Worm (Caenorhabditis elegans) whole organism, late embryonic: ENCODE data around the gene irld-23.

Experiments used
- F13H6.1 ChIP-seq: sonication (generic microtip); optimal IDR thresholded peaks from 2 replicates; lab custom pipeline; 2016; ENCODE audit warnings: missing genetic modification characterization, missing compliant biosample characterization
- K02D7.2 ChIP-seq: sonication (generic microtip); optimal IDR thresholded peaks from 2 replicates; lab custom pipeline; 2017; ENCODE audit warnings: mild to moderate bottlenecking, missing genetic modification characterization, missing compliant biosample characterization
- T23F11.4 ChIP-seq: fragments of 200-800 bp; sonication (Bioruptor generic); optimal IDR thresholded peaks from 2 replicates; lab custom pipeline; 2018; ENCODE audit warnings: mild to moderate bottlenecking, missing genetic modification characterization, missing compliant biosample characterization
- ahr-1 ChIP-seq: sonication (generic microtip); optimal IDR thresholded peaks from 2 replicates; lab custom pipeline; 2016; ENCODE audit warnings: missing genetic modification characterization, missing compliant biosample characterization
- ama-1 ChIP-seq: fragments of 150-350 bp; optimal IDR thresholded peaks from 2 replicates; lab custom pipeline; 2014
- ceh-18 ChIP-seq: sonication (generic microtip); optimal IDR thresholded peaks from 2 replicates; lab custom pipeline; 2016; ENCODE audit warnings: missing genetic modification characterization, missing compliant biosample characterization
- ceh-2 ChIP-seq: sonication (generic microtip); optimal IDR thresholded peaks from 2 replicates; lab custom pipeline; 2016; ENCODE audit warnings: missing genotype, missing genetic modification characterization, missing compliant biosample characterization
- ceh-22 ChIP-seq: sonication (generic microtip); optimal IDR thresholded peaks from 2 replicates; lab custom pipeline; 2017; ENCODE audit warnings: missing biosample characterization, missing genetic modification characterization
- ceh-24 ChIP-seq: sonication (generic microtip); optimal IDR thresholded peaks from 2 replicates; lab custom pipeline; 2016; ENCODE audit warnings: mild to moderate bottlenecking, missing genetic modification characterization, missing compliant biosample characterization
- ceh-30 ChIP-seq: fragments of 150-350 bp; optimal IDR thresholded peaks from 2 replicates; lab custom pipeline; 2014; ENCODE audit warnings: missing biosample characterization, missing genetic modification characterization
- ceh-31 ChIP-seq: sonication (generic microtip); optimal IDR thresholded peaks from 2 replicates; lab custom pipeline; 2016; ENCODE audit warnings: missing genetic modification characterization, missing compliant biosample characterization
- ceh-34 ChIP-seq: sonication (generic microtip); optimal IDR thresholded peaks from 2 replicates; lab custom pipeline; 2016; ENCODE audit warnings: mild to moderate bottlenecking, missing genetic modification characterization, missing compliant biosample characterization
- ceh-45 ChIP-seq: fragments of 200-800 bp; sonication (Bioruptor generic); IDR thresholded peaks from 2 replicates; pipeline ENCODE4 v1.3.6; 2022; ENCODE audit warnings: missing genetic modification reagents, missing genetic modification characterization, missing compliant biosample characterization
- ceh-48 ChIP-seq: sonication (generic microtip); optimal IDR thresholded peaks from 2 replicates; lab custom pipeline; 2016; ENCODE audit warnings: missing genetic modification characterization, inconsistent platforms, missing compliant biosample characterization
- ceh-6 ChIP-seq: fragments of 200-800 bp; sonication (Bioruptor generic); optimal IDR thresholded peaks from 2 replicates; lab custom pipeline; 2018; ENCODE audit warnings: mild to moderate bottlenecking, missing genetic modification characterization, missing compliant biosample characterization
- ceh-9 ChIP-seq: sonication (generic microtip); optimal IDR thresholded peaks from 2 replicates; lab custom pipeline; 2016; ENCODE audit warnings: mild to moderate bottlenecking, missing genetic modification characterization, inconsistent platforms, missing compliant biosample characterization
- che-1 ChIP-seq: sonication (generic microtip); optimal IDR thresholded peaks from 2 replicates; lab custom pipeline; 2016; ENCODE audit warnings: mild to moderate bottlenecking, missing genetic modification characterization, missing compliant biosample characterization
- dmd-4 ChIP-seq: sonication (generic microtip); optimal IDR thresholded peaks from 2 replicates; lab custom pipeline; 2016; ENCODE audit warnings: borderline replicate concordance, missing genetic modification characterization, missing compliant biosample characterization
- dve-1 ChIP-seq: sonication (generic microtip); optimal IDR thresholded peaks from 2 replicates; lab custom pipeline; 2017; ENCODE audit warnings: antibody characterized with exemption, mild to moderate bottlenecking, missing genetic modification characterization, missing compliant biosample characterization
- elt-4 ChIP-seq: sonication (generic microtip); optimal IDR thresholded peaks from 2 replicates; lab custom pipeline; 2016; ENCODE audit warnings: missing genetic modification characterization, missing compliant biosample characterization
- ets-4 ChIP-seq: sonication (generic microtip); optimal IDR thresholded peaks from 2 replicates; lab custom pipeline; 2016; ENCODE audit warnings: missing genetic modification characterization, missing compliant biosample characterization
- eyg-1 ChIP-seq: sonication (generic microtip); optimal IDR thresholded peaks from 2 replicates; lab custom pipeline; 2016; ENCODE audit warnings: missing genotype, missing genetic modification characterization, missing compliant biosample characterization
- hlh-13 ChIP-seq: fragments of 200-800 bp; sonication (Bioruptor generic); optimal IDR thresholded peaks from 2 replicates; lab custom pipeline; 2018; ENCODE audit warnings: mild to moderate bottlenecking, missing genetic modification characterization, missing compliant biosample characterization
- hlh-6 ChIP-seq: sonication (generic microtip); optimal IDR thresholded peaks from 2 replicates; lab custom pipeline; 2016; ENCODE audit warnings: missing genotype, missing genetic modification characterization, missing compliant biosample characterization
- lim-6 ChIP-seq: sonication (generic microtip); optimal IDR thresholded peaks from 2 replicates; lab custom pipeline; 2016; ENCODE audit warnings: missing genetic modification characterization, missing compliant biosample characterization
- madf-2 ChIP-seq: sonication (generic microtip); optimal IDR thresholded peaks from 2 replicates; lab custom pipeline; 2017; ENCODE audit warnings: missing genetic modification characterization, missing compliant biosample characterization
- mec-3 ChIP-seq: sonication (generic microtip); optimal IDR thresholded peaks from 2 replicates; lab custom pipeline; 2016; ENCODE audit warnings: borderline replicate concordance, missing genetic modification characterization, missing compliant biosample characterization
- nfya-1 ChIP-seq: sonication (generic microtip); optimal IDR thresholded peaks from 2 replicates; lab custom pipeline; 2017; ENCODE audit warnings: missing genetic modification characterization, mild to moderate bottlenecking, missing compliant biosample characterization, antibody characterized with exemption, moderate library complexity
- npax-4 ChIP-seq: sonication (generic microtip); optimal IDR thresholded peaks from 2 replicates; lab custom pipeline; 2016; ENCODE audit warnings: missing genetic modification characterization, missing compliant biosample characterization
- odd-2 ChIP-seq: sonication (generic microtip); optimal IDR thresholded peaks from 2 replicates; lab custom pipeline; 2017; ENCODE audit warnings: antibody characterized with exemption, mild to moderate bottlenecking, missing genetic modification characterization, missing compliant biosample characterization
- pag-3 ChIP-seq: sonication (generic microtip); optimal IDR thresholded peaks from 2 replicates; lab custom pipeline; 2016; ENCODE audit warnings: missing compliant biosample characterization, missing genetic modification characterization, borderline replicate concordance
- pat-9 ChIP-seq: fragments of 200-800 bp; sonication (Bioruptor generic); optimal IDR thresholded peaks from 2 replicates; lab custom pipeline; 2018; ENCODE audit warnings: mild to moderate bottlenecking, missing genetic modification characterization, moderate library complexity, missing compliant biosample characterization
- pha-2 ChIP-seq: sonication (generic microtip); optimal IDR thresholded peaks from 2 replicates; lab custom pipeline; 2017; ENCODE audit warnings: mild to moderate bottlenecking, missing genetic modification characterization, missing compliant biosample characterization
- pqm-1 ChIP-seq: sonication (generic microtip); optimal IDR thresholded peaks from 2 replicates; lab custom pipeline; 2016; ENCODE audit warnings: missing genetic modification characterization, missing compliant biosample characterization
- ref-2 ChIP-seq: sonication (generic microtip); optimal IDR thresholded peaks from 2 replicates; lab custom pipeline; 2016; ENCODE audit warnings: missing genetic modification characterization, missing compliant biosample characterization
- sox-2 ChIP-seq: fragments of 200-800 bp; sonication (Bioruptor generic); IDR thresholded peaks from 2 replicates; pipeline ENCODE4 v1.3.6; 2022; ENCODE audit warnings: missing genetic modification reagents, missing genetic modification characterization, missing compliant biosample characterization
- sox-4 ChIP-seq: sonication (generic microtip); optimal IDR thresholded peaks from 2 replicates; lab custom pipeline; 2017; ENCODE audit warnings: mild to moderate bottlenecking, missing genetic modification characterization, inconsistent platforms, missing compliant biosample characterization
- tbx-2 ChIP-seq: sonication (generic microtip); optimal IDR thresholded peaks from 2 replicates; lab custom pipeline; 2016; ENCODE audit warnings: missing genetic modification characterization, missing compliant biosample characterization
- ttx-3 ChIP-seq: sonication (generic microtip); optimal IDR thresholded peaks from 2 replicates; lab custom pipeline; 2016; ENCODE audit warnings: missing genetic modification reagents, missing genetic modification characterization, missing compliant biosample characterization
- unc-42 ChIP-seq: sonication (generic microtip); optimal IDR thresholded peaks from 2 replicates; lab custom pipeline; 2016; ENCODE audit warnings: missing genotype, missing genetic modification characterization, missing compliant biosample characterization
- unc-86 ChIP-seq: sonication (generic microtip); optimal IDR thresholded peaks from 2 replicates; lab custom pipeline; 2016; ENCODE audit warnings: missing genetic modification characterization, missing compliant biosample characterization
- zip-5 ChIP-seq: sonication (generic microtip); optimal IDR thresholded peaks from 2 replicates; lab custom pipeline; 2016; ENCODE audit warnings: missing genetic modification characterization, missing compliant biosample characterization
- ztf-16 ChIP-seq: sonication (generic microtip); optimal IDR thresholded peaks from 2 replicates; lab custom pipeline; 2017; ENCODE audit warnings: missing genetic modification characterization, missing compliant biosample characterization

The irld-23 gene

DNA sequence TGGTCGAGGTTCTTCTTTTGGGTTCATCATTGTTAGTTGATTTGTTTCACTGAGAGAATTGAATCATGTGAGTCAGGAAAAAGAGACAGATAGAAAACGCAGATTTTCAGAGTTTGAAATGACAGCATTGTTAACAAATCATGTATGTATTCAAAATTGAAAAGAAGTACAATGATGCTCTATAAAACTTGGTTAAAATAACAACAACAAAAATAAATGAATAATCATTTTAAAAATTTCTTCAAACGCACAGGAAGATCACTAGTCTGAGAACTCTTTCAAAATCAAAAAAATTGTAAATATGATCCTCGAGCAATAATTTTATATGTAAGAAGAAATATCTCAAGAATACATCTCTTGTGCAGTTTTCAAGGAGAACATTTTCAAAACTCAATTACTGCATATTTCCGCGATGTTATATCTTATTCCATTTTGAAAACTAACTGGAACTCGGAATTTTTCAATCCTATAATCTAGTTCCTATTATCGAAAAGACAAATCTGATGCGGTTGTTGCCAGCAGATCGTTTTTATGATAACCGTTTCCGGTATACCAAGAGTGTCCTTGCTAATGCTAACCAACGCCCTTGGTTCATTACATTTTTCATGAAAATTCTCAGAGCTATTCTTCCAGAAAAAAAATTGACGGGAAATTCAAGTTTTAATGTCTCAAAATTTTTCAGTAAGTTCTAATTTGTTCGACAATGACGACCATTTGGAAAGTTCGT is 16.2 kb upstream of the irld-23 start, which contains the start of gene lido-1:
lido-1 (minus strand) TSS at position 51 of the 727 bp plus-strand sequence.
- TF ChIP-seq F13H6.1 (no peak), pag-3 (tag; lab: Kevin White, UChicago) (no peak), zip-5 (no peak), nfya-1 (tag; lab: Kevin White, UChicago) (no peak), ceh-31 (no peak), sox-4 (tag; lab: Kevin White, UChicago) (no peak), dmd-4 (tag; lab: Kevin White, UChicago) (no peak), ceh-22 (tag; lab: Kevin White, UChicago) (no peak), mec-3 (tag; lab: Kevin White, UChicago) (no peak), ceh-2 (tag; lab: Kevin White, UChicago) (no peak), ama-1 (no peak), K02D7.2 (no peak)
- TF ChIP-seq, all 69 proteins: peak for 0

DNA sequence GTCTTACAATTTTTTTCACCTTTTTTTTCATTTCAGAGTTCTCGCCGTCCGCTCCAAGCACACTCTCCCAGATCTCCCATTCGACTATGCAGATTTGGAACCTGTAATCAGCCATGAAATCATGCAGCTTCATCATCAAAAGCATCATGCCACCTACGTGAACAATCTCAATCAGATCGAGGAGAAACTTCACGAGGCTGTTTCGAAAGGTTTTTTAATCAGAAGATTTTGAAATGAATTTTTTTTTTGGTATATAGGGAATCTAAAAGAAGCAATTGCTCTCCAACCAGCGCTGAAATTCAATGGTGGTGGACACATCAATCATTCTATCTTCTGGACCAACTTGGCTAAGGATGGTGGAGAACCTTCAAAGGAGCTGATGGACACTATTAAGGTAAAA is 12.7 kb upstream of the irld-23 start, which contains the start of gene C08A9.3:
C08A9.3 (minus strand) TSS at position 101 of the 400 bp plus-strand sequence.
- no peak for TF ChIP-seq madf-2 (tag; lab: Kevin White, UChicago)
- no peak for TF ChIP-seq ceh-22 (tag; lab: Kevin White, UChicago)
- TF ChIP-seq dve-1 (tag; lab: Kevin White, UChicago) = no peak
- TF ChIP-seq ama-1 = no peak
- no peak for TF ChIP-seq T23F11.4 (GFP tag; lab: Kevin White, UChicago)
- no peak for TF ChIP-seq npax-4 (tag; lab: Kevin White, UChicago)
- TF ChIP-seq sox-4 (tag; lab: Kevin White, UChicago) = no peak
- TF ChIP-seq pha-2 (tag; lab: Kevin White, UChicago) = no peak
- TF ChIP-seq sox-2 = no peak
- no peak for TF ChIP-seq ceh-18
- no peak for TF ChIP-seq ets-4
- TF ChIP-seq ahr-1 (tag; lab: Kevin White, UChicago) = no peak
- no peak for TF ChIP-seq ref-2 (tag; lab: Kevin White, UChicago)
- TF ChIP-seq hlh-13 (GFP tag; lab: Kevin White, UChicago) = no peak
- TF ChIP-seq ztf-16 (tag; lab: Kevin White, UChicago) = no peak
- TF ChIP-seq che-1 (tag; lab: Kevin White, UChicago) = no peak

ce11 chrX:17092416-17092815 is 11.9 kb upstream of the irld-23 start, which contains the start of gene sod-3:
Gene sod-3, plus strand, starts transcription at chrX:17092753.
- no peak for TF ChIP-seq ceh-18
- TF ChIP-seq odd-2 (tag; lab: Kevin White, UChicago) = no peak
- no peak for TF ChIP-seq madf-2 (tag; lab: Kevin White, UChicago)
- TF ChIP-seq ceh-30 (tag; lab: Kevin White, UChicago) = no peak
- TF ChIP-seq pqm-1 (tag; lab: Kevin White, UChicago) = no peak
- no peak for TF ChIP-seq ceh-45 (GFP tag; lab: Robert Waterston, UW)
- no peak for TF ChIP-seq lim-6 (tag; lab: Kevin White, UChicago)

DNA sequence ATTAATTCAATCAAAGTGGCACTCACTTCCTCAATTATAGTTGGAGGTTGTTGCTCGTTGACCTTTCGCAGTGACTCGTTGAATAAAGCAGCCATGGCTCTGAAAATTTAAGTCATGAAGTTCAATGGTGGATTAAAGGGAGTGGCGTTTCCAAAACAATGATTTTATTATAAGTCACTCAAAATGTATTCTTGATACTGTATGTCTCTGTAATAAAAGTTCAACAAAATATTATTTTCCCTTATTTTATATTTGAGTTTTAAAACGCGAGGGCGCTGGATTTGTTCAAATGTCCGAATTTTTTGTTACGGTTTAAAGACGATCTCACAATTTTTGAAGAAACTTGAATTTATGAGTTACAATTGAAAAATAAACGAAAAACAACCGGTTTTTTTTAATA is 8.4 kb downstream of the irld-23 start, which contains the start of gene C30G4.4:
C30G4.4 (minus strand) TSS at position 101 of the 400 bp plus-strand sequence.
- TF ChIP-seq hlh-6 = no peak
- no peak for TF ChIP-seq pat-9 (tag; lab: Kevin White, UChicago)
- TF ChIP-seq tbx-2 (tag; lab: Kevin White, UChicago) = no peak
- no peak for TF ChIP-seq ets-4
- TF ChIP-seq unc-42 (tag; lab: Kevin White, UChicago) = no peak
- no peak for TF ChIP-seq ceh-18

DNA sequence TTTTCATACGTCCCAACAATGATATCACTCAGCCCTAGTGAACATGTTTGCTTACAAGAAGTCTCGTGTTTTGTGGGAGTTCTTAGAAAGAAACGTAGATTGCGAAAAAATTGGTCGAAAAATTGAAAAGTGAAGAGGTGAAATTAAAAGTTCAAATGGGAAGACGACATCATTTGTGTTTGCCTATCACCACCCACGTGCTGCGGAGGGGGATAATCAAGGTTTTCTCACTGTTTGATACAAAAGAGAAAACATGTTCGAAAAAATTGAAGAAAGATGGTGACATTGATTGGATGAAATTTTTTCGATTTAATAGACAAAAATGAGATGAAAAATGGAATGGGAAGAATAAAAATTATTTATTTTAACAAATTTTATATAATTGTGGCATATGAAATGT is 10.0 kb downstream of the irld-23 start:
- no peak for TF ChIP-seq pat-9 (tag; lab: Kevin White, UChicago)
- TF ChIP-seq eyg-1 (tag; lab: Kevin White, UChicago) = no peak
- no peak for TF ChIP-seq madf-2 (tag; lab: Kevin White, UChicago)
- no peak for TF ChIP-seq ref-2 (tag; lab: Kevin White, UChicago)
- no peak for TF ChIP-seq ceh-6 (GFP tag; lab: Kevin White, UChicago)
- TF ChIP-seq ceh-34 (tag; lab: Kevin White, UChicago) = no peak
- TF ChIP-seq ceh-24 (tag; lab: Kevin White, UChicago) = no peak
- no peak for TF ChIP-seq ttx-3 (tag; lab: Kevin White, UChicago)
- no peak for TF ChIP-seq ceh-18
- no peak for TF ChIP-seq ceh-48 (tag; lab: Kevin White, UChicago)
- no peak for TF ChIP-seq ceh-2 (tag; lab: Kevin White, UChicago)
- TF ChIP-seq K02D7.2 = no peak
- TF ChIP-seq sox-4 (tag; lab: Kevin White, UChicago) = no peak
- no peak for TF ChIP-seq elt-4 (tag; lab: Kevin White, UChicago)
- no peak for TF ChIP-seq unc-86 (tag; lab: Kevin White, UChicago)
- TF ChIP-seq ceh-9 (tag; lab: Kevin White, UChicago) = no peak
- TF ChIP-seq tbx-2 (tag; lab: Kevin White, UChicago) = no peak
